Worm (Caenorhabditis elegans) whole organism, L3 larva: ENCODE measurements around the gene ddi-1.
A peak's percentile ranks its signal among the peaks of the same experiment; 100 is the strongest.

ENCODE experiments used
- aly-2 ChIP-seq: fragments of 150-350 bp; optimal IDR thresholded peaks from 2 replicates; lab custom pipeline; 2014; ENCODE audit warnings: missing biosample characterization, missing genetic modification characterization
- ama-1 ChIP-seq: fragments of 150-350 bp; optimal IDR thresholded peaks from 2 replicates; lab custom pipeline; 2018
- ceh-16 ChIP-seq: sonication (generic microtip); optimal IDR thresholded peaks from 2 replicates; lab custom pipeline; 2017; ENCODE audit warnings: missing biosample characterization, missing genetic modification characterization
- ceh-28 ChIP-seq: fragments of 150-350 bp; optimal IDR thresholded peaks from 2 replicates; lab custom pipeline; 2014; ENCODE audit warnings: missing biosample characterization, missing genetic modification reagents, missing genetic modification characterization
- ceh-82 ChIP-seq: fragments of 150-350 bp; optimal IDR thresholded peaks from 2 replicates; lab custom pipeline; 2014; ENCODE audit warnings: missing biosample characterization, missing genetic modification characterization
- daf-12 ChIP-seq: fragments of 150-350 bp; optimal IDR thresholded peaks from 2 replicates; lab custom pipeline; 2014; ENCODE audit warnings: missing biosample characterization, missing genetic modification reagents, missing genetic modification characterization
- egl-27 ChIP-seq: sonication (generic microtip); optimal IDR thresholded peaks from 4 replicates; lab custom pipeline; 2017; ENCODE audit warnings: missing biosample characterization, missing genetic modification reagents, missing genetic modification characterization
- egl-5 ChIP-seq: fragments of 150-350 bp; optimal IDR thresholded peaks from 2 replicates; lab custom pipeline; 2017; ENCODE audit warnings: missing biosample characterization, missing genetic modification reagents, missing genetic modification characterization, inconsistent platforms
- elt-1 ChIP-seq: fragments of 150-350 bp; optimal IDR thresholded peaks from 2 replicates; lab custom pipeline; 2014; ENCODE audit warnings: missing biosample characterization, missing genetic modification characterization
- elt-2 ChIP-seq: sonication (generic microtip); optimal IDR thresholded peaks from 2 replicates; lab custom pipeline; 2016; ENCODE audit warnings: missing genetic modification reagents, mild to moderate bottlenecking, missing genetic modification characterization, missing compliant biosample characterization
- elt-3 ChIP-seq, 3 experiments: fragments of 150-350 bp in 1 of 3; sonication (generic microtip) in 2 of 3; optimal IDR thresholded peaks; 2 replicates in 2 of 3; 4 replicates in 1 of 3; lab custom pipeline; 2014 to 2017; ENCODE audit warnings: missing biosample characterization in 3 of 3, missing genetic modification characterization in 3 of 3
- eor-1 ChIP-seq, 2 experiments: fragments of 150-350 bp; optimal IDR thresholded peaks; 2 replicates each; lab custom pipeline; 2014 to 2018; ENCODE audit warnings: missing biosample characterization in 2 of 2, missing genetic modification characterization in 2 of 2
- fkh-10 ChIP-seq: sonication (generic microtip); optimal IDR thresholded peaks from 2 replicates; lab custom pipeline; 2017; ENCODE audit warnings: missing biosample characterization, missing genetic modification reagents, missing genetic modification characterization
- fkh-2 ChIP-seq: fragments of 150-350 bp; optimal IDR thresholded peaks from 2 replicates; lab custom pipeline; 2014; ENCODE audit warnings: missing biosample characterization, missing genetic modification reagents, missing genetic modification characterization
- hmg-11 ChIP-seq: sonication (generic microtip); optimal IDR thresholded peaks from 2 replicates; lab custom pipeline; 2016; ENCODE audit warnings: missing genetic modification characterization, missing compliant biosample characterization
- jun-1 ChIP-seq: fragments of 150-350 bp; optimal IDR thresholded peaks from 2 replicates; lab custom pipeline; 2014; ENCODE audit warnings: missing biosample characterization, missing genetic modification reagents, missing genetic modification characterization
- lin-15B ChIP-seq: fragments of 150-350 bp; optimal IDR thresholded peaks from 2 replicates; lab custom pipeline; 2014; ENCODE audit warnings: missing biosample characterization, missing genetic modification characterization
- lin-39 ChIP-seq: fragments of 150-350 bp; optimal IDR thresholded peaks from 2 replicates; lab custom pipeline; 2018; ENCODE audit warnings: missing biosample characterization, missing genetic modification reagents, missing genetic modification characterization
- lsy-12 ChIP-seq: sonication (generic microtip); optimal IDR thresholded peaks from 2 replicates; lab custom pipeline; 2016; ENCODE audit warnings: mild to moderate bottlenecking, missing genetic modification characterization, missing compliant biosample characterization
- mml-1 ChIP-seq: fragments of 150-350 bp; sonication (generic microtip); optimal IDR thresholded peaks from 3 replicates; lab custom pipeline; 2014; ENCODE audit warnings: missing biosample characterization, missing genetic modification characterization
- nfya-1 ChIP-seq: sonication (generic microtip); optimal IDR thresholded peaks from 2 replicates; lab custom pipeline; 2017; ENCODE audit warnings: missing genetic modification characterization, mild to moderate bottlenecking, missing compliant biosample characterization, antibody characterized with exemption, moderate library complexity; ENCODE audit not compliant: insufficient read depth
- nhr-11 ChIP-seq: fragments of 150-350 bp; optimal IDR thresholded peaks from 2 replicates; lab custom pipeline; 2014; ENCODE audit warnings: missing biosample characterization, missing genetic modification characterization
- nhr-12 ChIP-seq: fragments of 150-350 bp; optimal IDR thresholded peaks from 2 replicates; lab custom pipeline; 2014; ENCODE audit warnings: missing biosample characterization, missing genetic modification characterization
- nhr-237 ChIP-seq: fragments of 150-350 bp; optimal IDR thresholded peaks from 2 replicates; lab custom pipeline; 2014; ENCODE audit warnings: missing biosample characterization, missing genetic modification characterization
- nhr-25 ChIP-seq: sonication (generic microtip); optimal IDR thresholded peaks from 2 replicates; lab custom pipeline; 2017; ENCODE audit warnings: missing biosample characterization, missing genetic modification characterization
- nhr-28 ChIP-seq: fragments of 150-350 bp; optimal IDR thresholded peaks from 2 replicates; lab custom pipeline; 2014; ENCODE audit warnings: missing biosample characterization, missing genetic modification characterization
- nhr-43 ChIP-seq: sonication (generic microtip); optimal IDR thresholded peaks from 2 replicates; lab custom pipeline; 2016; ENCODE audit warnings: mild to moderate bottlenecking, missing genetic modification characterization, missing compliant biosample characterization; ENCODE audit not compliant: poor library complexity, severe bottlenecking
- nhr-67 ChIP-seq: fragments of 150-350 bp; optimal IDR thresholded peaks from 2 replicates; lab custom pipeline; 2014; ENCODE audit warnings: missing biosample characterization, missing genetic modification characterization
- nhr-77 ChIP-seq: fragments of 150-350 bp; optimal IDR thresholded peaks from 2 replicates; lab custom pipeline; 2014; ENCODE audit warnings: missing biosample characterization, missing genetic modification characterization
- pha-4 ChIP-seq: fragments of 150-350 bp; optimal IDR thresholded peaks from 2 replicates; lab custom pipeline; 2014; ENCODE audit warnings: missing biosample characterization, missing genetic modification reagents, missing genetic modification characterization
- pqm-1 ChIP-seq: fragments of 150-350 bp; optimal IDR thresholded peaks from 2 replicates; lab custom pipeline; 2017; ENCODE audit warnings: missing biosample characterization, missing genetic modification characterization, inconsistent platforms
- sea-2 ChIP-seq: fragments of 150-350 bp; sonication (generic microtip); optimal IDR thresholded peaks from 4 replicates; lab custom pipeline; 2014; ENCODE audit warnings: missing biosample characterization, missing genetic modification reagents, missing genetic modification characterization
- skn-1 ChIP-seq: fragments of 150-350 bp; optimal IDR thresholded peaks from 2 replicates; lab custom pipeline; 2014; ENCODE audit warnings: missing biosample characterization, missing genetic modification characterization
- tbx-2 ChIP-seq: sonication (generic microtip); optimal IDR thresholded peaks from 2 replicates; lab custom pipeline; 2016; ENCODE audit warnings: mild to moderate bottlenecking, missing genetic modification characterization, missing compliant biosample characterization
- unc-62 ChIP-seq: fragments of 150-350 bp; sonication (generic microtip); optimal IDR thresholded peaks from 4 replicates; lab custom pipeline; 2014; ENCODE audit warnings: missing biosample characterization, missing genetic modification reagents, missing genetic modification characterization
- ztf-11 ChIP-seq: fragments of 150-350 bp; optimal IDR thresholded peaks from 2 replicates; lab custom pipeline; 2014; ENCODE audit warnings: missing biosample characterization, missing genetic modification characterization
- ztf-4 ChIP-seq: fragments of 150-350 bp; optimal IDR thresholded peaks from 2 replicates; lab custom pipeline; 2014; ENCODE audit warnings: missing biosample characterization, missing genetic modification characterization

The ddi-1 gene

ce11 chrIV:6480221-6480620 lies 42.4 kb upstream of the ddi-1 start, which contains the start of gene tyr-6:
tyr-6 (plus strand) TSS chrIV:6480521.
- TF ChIP-seq lin-15B (tag; lab: Kevin White, UChicago): no peak
- TF ChIP-seq skn-1 (tag; lab: Kevin White, UChicago): no peak
- TF ChIP-seq pha-4 (tag; lab: Kevin White, UChicago): no peak
- TF ChIP-seq fkh-10 (GFP tag; lab: Kevin White, UChicago): no peak
- no peak for TF ChIP-seq jun-1 (tag; lab: Kevin White, UChicago)
- TF ChIP-seq nhr-237 (tag; lab: Kevin White, UChicago): no peak
- no peak for TF ChIP-seq egl-5
- no peak for TF ChIP-seq nhr-67 (tag; lab: Kevin White, UChicago)
- no peak for TF ChIP-seq sea-2
- no peak for TF ChIP-seq ceh-16
- no peak for TF ChIP-seq unc-62 (GFP tag; lab: Kevin White, UChicago)
- TF ChIP-seq ama-1 (lab: Kevin White, UChicago): no peak
- TF ChIP-seq mml-1: no peak
- no peak for TF ChIP-seq egl-27 (tag; lab: Kevin White, UChicago)
- TF ChIP-seq tbx-2 (tag; lab: Kevin White, UChicago): no peak
- TF ChIP-seq pqm-1: no peak
- no peak for TF ChIP-seq fkh-2
- TF ChIP-seq eor-1 (tag; optimal IDR thresholded peaks at IDR 0.05; lab: Kevin White, UChicago): no peak
- no peak for TF ChIP-seq elt-3 (tag; optimal IDR thresholded peaks at IDR 0.05; lab: Kevin White, UChicago)
- no peak for TF ChIP-seq lsy-12 (tag; lab: Kevin White, UChicago)

ce11 chrIV:6480978-6481377 lies 41.7 kb upstream of the ddi-1 start:
- TF ChIP-seq ceh-16 (no peak), nhr-11 (tag; lab: Kevin White, UChicago) (no peak), nhr-43 (tag; lab: Kevin White, UChicago) (peak; percentile 73), egl-27 (tag; lab: Kevin White, UChicago) (peak; percentile 36), nfya-1 (tag; lab: Kevin White, UChicago) (peak; percentile 23), lin-39 (tag; lab: Kevin White, UChicago) (no peak), nhr-77 (tag; lab: Kevin White, UChicago) (no peak), ztf-4 (tag; lab: Kevin White, UChicago) (no peak), hmg-11 (tag; lab: Kevin White, UChicago) (peak; percentile 56), ama-1 (lab: Kevin White, UChicago) (no peak), lsy-12 (tag; lab: Kevin White, UChicago) (peak; percentile 44), mml-1 (no peak), elt-2 (tag; lab: Kevin White, UChicago) (peak; percentile 30), nhr-237 (tag; lab: Kevin White, UChicago) (no peak), daf-12 (tag; lab: Kevin White, UChicago) (no peak), ceh-82 (tag; lab: Kevin White, UChicago) (no peak), eor-1 (tag; optimal IDR thresholded peaks at IDR 0.05; lab: Kevin White, UChicago) (no peak), pha-4 (tag; lab: Kevin White, UChicago) (peak; percentile 32), elt-3 (tag; optimal IDR thresholded peaks at IDR 0.05; lab: Kevin White, UChicago) (no peak), ceh-28 (no peak), sea-2 (no peak), pqm-1 (peak; percentile 29), ztf-11 (tag; lab: Kevin White, UChicago) (no peak), nhr-25 (peak; percentile 26)

ce11 chrIV:6487047-6487446 lies 35.6 kb upstream of the ddi-1 start, which contains the start of gene Y73B6BL.37:
Y73B6BL.37 (plus strand) TSS chrIV:6487347.
- no peak for TF ChIP-seq nhr-25
- TF ChIP-seq pha-4 (tag; lab: Kevin White, UChicago): no peak
- TF ChIP-seq aly-2: no peak
- TF ChIP-seq fkh-10 (GFP tag; lab: Kevin White, UChicago): no peak
- TF ChIP-seq nhr-43 (tag; lab: Kevin White, UChicago): no peak
- no peak for TF ChIP-seq nhr-237 (tag; lab: Kevin White, UChicago)

- TF ChIP-seq ceh-28 (no peak), nhr-12 (tag; lab: Kevin White, UChicago) (no peak), nhr-25 (peak; percentile 33), fkh-10 (GFP tag; lab: Kevin White, UChicago) (no peak), elt-1 (tag; lab: Kevin White, UChicago) (peak; percentile 74), nhr-28 (tag; lab: Kevin White, UChicago) (no peak)
- TF ChIP-seq, all 47 proteins: peak for 2
Observed at ce11 chrIV:6491915-6492314, 30.8 kb upstream of the ddi-1 start.
